Worm (Caenorhabditis elegans) whole organism, L3 larva: ENCODE results near the gene F26D11.12.

Experiments used
- R02D3.7 ChIP-seq: fragments of 150-350 bp; optimal IDR thresholded peaks from 2 replicates; lab custom pipeline; 2014; ENCODE audit warnings: missing biosample characterization, missing genetic modification characterization
- ZK546.5 ChIP-seq: sonication (generic microtip); optimal IDR thresholded peaks from 2 replicates; lab custom pipeline; 2017; ENCODE audit warnings: missing biosample characterization, missing genetic modification characterization
- aly-2 ChIP-seq: fragments of 150-350 bp; optimal IDR thresholded peaks from 2 replicates; lab custom pipeline; 2014; ENCODE audit warnings: missing biosample characterization, missing genetic modification characterization
- ceh-28 ChIP-seq: fragments of 150-350 bp; optimal IDR thresholded peaks from 2 replicates; lab custom pipeline; 2014; ENCODE audit warnings: missing biosample characterization, missing genetic modification reagents, missing genetic modification characterization
- ceh-82 ChIP-seq: fragments of 150-350 bp; optimal IDR thresholded peaks from 2 replicates; lab custom pipeline; 2014; ENCODE audit warnings: missing biosample characterization, missing genetic modification characterization
- ceh-9 ChIP-seq: sonication (generic microtip); optimal IDR thresholded peaks from 2 replicates; lab custom pipeline; 2018; ENCODE audit warnings: missing biosample characterization, missing genetic modification characterization
- daf-12 ChIP-seq: fragments of 150-350 bp; optimal IDR thresholded peaks from 2 replicates; lab custom pipeline; 2014; ENCODE audit warnings: missing biosample characterization, missing genetic modification reagents, missing genetic modification characterization
- egl-27 ChIP-seq: sonication (generic microtip); optimal IDR thresholded peaks from 4 replicates; lab custom pipeline; 2017; ENCODE audit warnings: missing biosample characterization, missing genetic modification reagents, missing genetic modification characterization
- egl-5 ChIP-seq: fragments of 150-350 bp; optimal IDR thresholded peaks from 2 replicates; lab custom pipeline; 2017; ENCODE audit warnings: missing biosample characterization, missing genetic modification reagents, missing genetic modification characterization, inconsistent platforms
- elt-1 ChIP-seq: fragments of 150-350 bp; optimal IDR thresholded peaks from 2 replicates; lab custom pipeline; 2014; ENCODE audit warnings: missing biosample characterization, missing genetic modification characterization
- elt-3 ChIP-seq, 3 experiments: fragments of 150-350 bp in 1 of 3; sonication (generic microtip) in 2 of 3; optimal IDR thresholded peaks; 2 replicates in 2 of 3; 4 replicates in 1 of 3; lab custom pipeline; 2014 to 2017; ENCODE audit warnings: missing biosample characterization in 3 of 3, missing genetic modification characterization in 3 of 3
- eor-1 ChIP-seq, 2 experiments: fragments of 150-350 bp; optimal IDR thresholded peaks; 2 replicates each; lab custom pipeline; 2014 to 2018; ENCODE audit warnings: missing biosample characterization in 2 of 2, missing genetic modification characterization in 2 of 2
- fkh-10 ChIP-seq: sonication (generic microtip); optimal IDR thresholded peaks from 2 replicates; lab custom pipeline; 2017; ENCODE audit warnings: missing biosample characterization, missing genetic modification reagents, missing genetic modification characterization
- fos-1 ChIP-seq: fragments of 150-350 bp; optimal IDR thresholded peaks from 2 replicates; lab custom pipeline; 2014; ENCODE audit warnings: missing biosample characterization, missing genetic modification characterization
- hmg-11 ChIP-seq: sonication (generic microtip); optimal IDR thresholded peaks from 2 replicates; lab custom pipeline; 2016; ENCODE audit warnings: missing genetic modification characterization, missing compliant biosample characterization
- jun-1 ChIP-seq: fragments of 150-350 bp; optimal IDR thresholded peaks from 2 replicates; lab custom pipeline; 2014; ENCODE audit warnings: missing biosample characterization, missing genetic modification reagents, missing genetic modification characterization
- lin-15B ChIP-seq: fragments of 150-350 bp; optimal IDR thresholded peaks from 2 replicates; lab custom pipeline; 2014; ENCODE audit warnings: missing biosample characterization, missing genetic modification characterization
- lsy-12 ChIP-seq: sonication (generic microtip); optimal IDR thresholded peaks from 2 replicates; lab custom pipeline; 2016; ENCODE audit warnings: mild to moderate bottlenecking, missing genetic modification characterization, missing compliant biosample characterization
- nfya-1 ChIP-seq: sonication (generic microtip); optimal IDR thresholded peaks from 2 replicates; lab custom pipeline; 2017; ENCODE audit warnings: missing genetic modification characterization, mild to moderate bottlenecking, missing compliant biosample characterization, antibody characterized with exemption, moderate library complexity; ENCODE audit not compliant: insufficient read depth
- nhr-11 ChIP-seq: fragments of 150-350 bp; optimal IDR thresholded peaks from 2 replicates; lab custom pipeline; 2014; ENCODE audit warnings: missing biosample characterization, missing genetic modification characterization
- nhr-12 ChIP-seq: fragments of 150-350 bp; optimal IDR thresholded peaks from 2 replicates; lab custom pipeline; 2014; ENCODE audit warnings: missing biosample characterization, missing genetic modification characterization
- nhr-23 ChIP-seq: fragments of 150-350 bp; optimal IDR thresholded peaks from 2 replicates; lab custom pipeline; 2014; ENCODE audit warnings: missing biosample characterization, missing genetic modification reagents, missing genetic modification characterization
- nhr-237 ChIP-seq: fragments of 150-350 bp; optimal IDR thresholded peaks from 2 replicates; lab custom pipeline; 2014; ENCODE audit warnings: missing biosample characterization, missing genetic modification characterization
- nhr-28 ChIP-seq: fragments of 150-350 bp; optimal IDR thresholded peaks from 2 replicates; lab custom pipeline; 2014; ENCODE audit warnings: missing biosample characterization, missing genetic modification characterization
- nhr-43 ChIP-seq: sonication (generic microtip); optimal IDR thresholded peaks from 2 replicates; lab custom pipeline; 2016; ENCODE audit warnings: mild to moderate bottlenecking, missing genetic modification characterization, missing compliant biosample characterization; ENCODE audit not compliant: poor library complexity, severe bottlenecking
- nhr-67 ChIP-seq: fragments of 150-350 bp; optimal IDR thresholded peaks from 2 replicates; lab custom pipeline; 2014; ENCODE audit warnings: missing biosample characterization, missing genetic modification characterization
- pqm-1 ChIP-seq: fragments of 150-350 bp; optimal IDR thresholded peaks from 2 replicates; lab custom pipeline; 2017; ENCODE audit warnings: missing biosample characterization, missing genetic modification characterization, inconsistent platforms
- sea-2 ChIP-seq: fragments of 150-350 bp; sonication (generic microtip); optimal IDR thresholded peaks from 4 replicates; lab custom pipeline; 2014; ENCODE audit warnings: missing biosample characterization, missing genetic modification reagents, missing genetic modification characterization
- skn-1 ChIP-seq: fragments of 150-350 bp; optimal IDR thresholded peaks from 2 replicates; lab custom pipeline; 2014; ENCODE audit warnings: missing biosample characterization, missing genetic modification characterization
- snpc-4 ChIP-seq: fragments of 150-350 bp; optimal IDR thresholded peaks from 2 replicates; lab custom pipeline; 2014; ENCODE audit warnings: missing biosample characterization, missing genetic modification characterization
- unc-39 ChIP-seq: sonication (generic microtip); optimal IDR thresholded peaks from 4 replicates; lab custom pipeline; 2017; ENCODE audit warnings: missing biosample characterization, missing genetic modification characterization
- zag-1 ChIP-seq: fragments of 150-350 bp; optimal IDR thresholded peaks from 2 replicates; lab custom pipeline; 2014; ENCODE audit warnings: missing biosample characterization, missing genetic modification characterization

The F26D11.12 gene

DNA sequence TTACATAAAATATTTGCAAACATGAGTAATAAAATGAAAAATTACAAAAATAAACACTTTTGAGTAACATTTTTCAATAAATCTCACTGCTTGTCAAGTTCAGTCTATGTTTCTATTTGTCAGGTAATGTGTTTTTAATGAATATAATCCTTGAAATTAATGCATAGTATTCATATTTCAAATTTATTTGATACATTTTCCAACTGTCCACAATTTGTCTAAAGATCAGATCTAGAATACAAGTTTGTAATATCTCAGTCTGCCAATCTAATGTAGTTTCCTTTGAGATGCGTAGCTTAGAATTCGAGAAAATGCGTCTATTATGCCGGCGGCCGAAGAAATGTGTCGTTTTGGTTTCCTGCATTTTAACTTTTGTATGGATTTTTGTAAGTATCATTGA is 11.5 kb downstream of the F26D11.12 start, which contains the start of gene Y97E10B.1:
Y97E10B.1 (plus strand) TSS at position 301 of the 400 bp plus-strand sequence.
- TF ChIP-seq egl-5 (tag; lab: Kevin White, UChicago) (no peak), nhr-12 (tag; lab: Kevin White, UChicago) (no peak), nfya-1 (tag; lab: Kevin White, UChicago) (no peak), unc-39 (no peak), jun-1 (no peak), eor-1 (tag; optimal IDR thresholded peaks at IDR 0.05; lab: Kevin White, UChicago) (no peak), lsy-12 (tag; lab: Kevin White, UChicago) (no peak), elt-1 (no peak), ceh-9 (tag; lab: Kevin White, UChicago) (no peak), nhr-23 (tag; lab: Kevin White, UChicago) (no peak), egl-27 (tag; lab: Kevin White, UChicago) (no peak)

DNA sequence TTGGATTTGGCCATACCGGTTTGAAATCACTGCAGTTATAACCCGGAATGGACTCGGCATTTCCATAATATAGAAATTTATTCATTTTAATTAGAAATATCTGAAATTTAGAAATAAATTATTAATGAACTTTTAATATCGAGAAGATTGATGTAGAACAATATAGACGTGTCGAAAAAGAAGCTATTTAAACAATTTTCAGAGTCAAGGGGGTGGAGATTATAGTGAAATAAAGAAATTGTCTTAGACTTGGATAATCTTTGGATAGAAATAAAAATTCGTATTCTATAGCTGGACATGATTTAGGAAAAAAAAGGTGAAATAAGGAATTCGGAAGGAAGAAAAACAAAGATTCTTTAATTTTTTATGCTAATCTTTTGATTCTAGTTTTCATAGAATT is 14.8 kb downstream of the F26D11.12 start, which contains the start of gene srt-53:
srt-53 (minus strand) TSS at position 101 of the 400 bp plus-strand sequence.
- TF ChIP-seq egl-27 (tag; lab: Kevin White, UChicago) (no peak), aly-2 (tag; lab: Kevin White, UChicago) (no peak), nhr-12 (tag; lab: Kevin White, UChicago) (no peak), zag-1 (tag; lab: Kevin White, UChicago) (no peak), hmg-11 (tag; lab: Kevin White, UChicago) (no peak)

DNA sequence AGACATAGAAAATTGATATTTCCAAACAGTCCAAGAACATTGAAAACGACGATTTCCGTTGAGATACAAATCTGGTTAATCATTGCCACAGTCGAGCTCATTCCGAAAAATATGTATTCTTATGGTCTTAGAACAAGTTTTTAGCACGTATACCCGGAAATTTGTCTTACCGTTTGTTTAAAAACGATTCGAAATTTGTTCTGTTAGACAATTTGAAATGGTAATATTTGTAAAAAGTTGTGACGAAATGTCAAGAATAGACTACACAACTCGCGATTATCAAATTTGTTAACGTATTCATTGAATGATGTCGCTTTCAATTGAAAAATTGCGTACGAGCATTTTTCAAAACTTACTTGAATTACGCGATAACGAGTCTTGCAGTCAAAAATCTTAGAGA is 18.0 kb downstream of the F26D11.12 start, which contains the start of gene srsx-3:
srsx-3 (minus strand) TSS at position 101 of the 400 bp plus-strand sequence.
- no peak for TF ChIP-seq nhr-23 (tag; lab: Kevin White, UChicago)
- no peak for TF ChIP-seq eor-1 (tag; optimal IDR thresholded peaks at IDR 0.05; lab: Kevin White, UChicago)
- no peak for TF ChIP-seq zag-1 (tag; lab: Kevin White, UChicago)
- no peak for TF ChIP-seq jun-1
- no peak for TF ChIP-seq ZK546.5 (tag; lab: Kevin White, UChicago)
- TF ChIP-seq nhr-28 = no peak
- no peak for TF ChIP-seq fos-1 (tag; lab: Kevin White, UChicago)
- TF ChIP-seq lin-15B (tag; lab: Kevin White, UChicago) = no peak
- no peak for TF ChIP-seq skn-1 (tag; lab: Kevin White, UChicago)

ce11 chrV:7932998-7933397 is 22.1 kb downstream of the F26D11.12 start, which contains the start of gene ncx-10:
Gene ncx-10, minus strand, starts transcription at chrV:7933098.
- no peak for TF ChIP-seq ceh-82 (tag; lab: Kevin White, UChicago)
- no peak for TF ChIP-seq R02D3.7 (tag; lab: Kevin White, UChicago)
- TF ChIP-seq fkh-10 = no peak
- no peak for TF ChIP-seq nfya-1 (tag; lab: Kevin White, UChicago)
- no peak for TF ChIP-seq pqm-1 (tag; lab: Kevin White, UChicago)
- no peak for TF ChIP-seq egl-5 (tag; lab: Kevin White, UChicago)
- TF ChIP-seq nhr-67 (tag; lab: Kevin White, UChicago) = no peak
- no peak for TF ChIP-seq nhr-11 (tag; lab: Kevin White, UChicago)
- no peak for TF ChIP-seq nhr-28
- TF ChIP-seq nhr-237 (tag; lab: Kevin White, UChicago) = no peak
- no peak for TF ChIP-seq eor-1 (tag; optimal IDR thresholded peaks at IDR 0.05; lab: Kevin White, UChicago)
- no peak for TF ChIP-seq jun-1

DNA sequence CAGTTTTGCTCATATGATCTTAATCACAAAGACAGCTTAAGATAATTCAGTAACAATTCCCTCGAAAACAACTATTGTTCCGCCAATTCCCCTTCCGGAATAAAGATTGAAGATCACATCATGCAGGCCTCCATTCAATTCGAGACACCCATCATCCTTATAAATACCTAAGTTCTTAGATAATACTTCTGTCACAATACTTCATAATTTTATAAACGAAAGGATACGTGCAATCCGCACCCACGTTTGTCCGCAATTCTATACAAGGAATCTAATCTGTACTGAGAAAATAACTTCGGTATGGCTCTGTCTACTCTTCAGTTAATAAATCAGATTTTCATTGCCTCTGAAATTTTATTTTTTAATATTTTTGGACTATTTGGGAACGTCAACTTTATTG is 26.5 kb downstream of the F26D11.12 start, which contains the start of gene srsx-5:
srsx-5 (plus strand) TSS at position 301 of the 400 bp plus-strand sequence.
- TF ChIP-seq nhr-237 (tag; lab: Kevin White, UChicago) = no peak
- TF ChIP-seq elt-3 (tag; optimal IDR thresholded peaks at IDR 0.05; lab: Kevin White, UChicago) = no peak
- TF ChIP-seq nhr-11 (tag; lab: Kevin White, UChicago) = no peak
- TF ChIP-seq sea-2 = no peak
- no peak for TF ChIP-seq nhr-28
- TF ChIP-seq ceh-28 (tag; lab: Kevin White, UChicago) = no peak
- TF ChIP-seq hmg-11 (tag; lab: Kevin White, UChicago) = no peak
- TF ChIP-seq fkh-10 = no peak
- TF ChIP-seq, all 47 proteins: peak for 0

DNA sequence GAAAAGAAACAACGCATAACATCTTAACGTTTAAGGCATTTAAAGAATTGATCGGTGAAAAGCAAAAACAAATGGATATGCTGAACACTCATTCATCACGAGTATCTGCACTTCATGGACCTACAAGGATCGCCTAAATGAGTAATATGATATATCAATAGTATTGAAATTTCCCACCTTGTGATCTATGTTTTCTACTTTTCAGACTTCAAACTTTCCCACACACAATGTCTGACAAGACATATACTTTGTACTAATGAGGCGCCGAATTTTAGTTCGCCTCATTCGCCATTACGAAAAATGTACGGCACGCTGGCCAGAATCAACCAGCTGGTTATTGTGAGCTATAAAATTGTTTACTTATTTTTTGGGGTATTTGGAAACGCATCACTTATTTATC is 28.3 kb downstream of the F26D11.12 start, which contains the start of gene srsx-6:
srsx-6 (plus strand) TSS at position 301 of the 400 bp plus-strand sequence.
- TF ChIP-seq daf-12 (tag; lab: Kevin White, UChicago) (no peak), nfya-1 (tag; lab: Kevin White, UChicago) (no peak), nhr-43 (tag; lab: Kevin White, UChicago) (no peak), ceh-82 (tag; lab: Kevin White, UChicago) (no peak), elt-1 (no peak), nhr-67 (tag; lab: Kevin White, UChicago) (no peak), snpc-4 (no peak)
